Fruit fly (Drosophila melanogaster): Measurements from ENCODE around the gene zfh1.

Gene zfh1

dm6 chr3R:30781661-30782120 is 16.0 kb downstream of the zfh1 start (continued):
- TF ChIP-seq CoRest (tag; optimal IDR thresholded peaks at IDR 0.05) (peak; percentile 96), peb (GFP tag; IDR thresholded peaks at IDR 0.05) (peak; percentile 93), onecut (GFP tag; IDR thresholded peaks at IDR 0.05) (peak; percentile 90), rib (GFP tag; IDR thresholded peaks at IDR 0.05) (peak; percentile 91), H15 (GFP tag; IDR thresholded peaks at IDR 0.05) (peak; percentile 94), CG14441 (GFP tag; IDR thresholded peaks at IDR 0.05) (peak; percentile 95), CG11247 (GFP tag; IDR thresholded peaks at IDR 0.05) (peak; percentile 95), grn (GFP tag; optimal IDR thresholded peaks at IDR 0.05) (peak; percentile 69), CG15601 (tag; optimal IDR thresholded peaks at IDR 0.05) (peak; percentile 89), Hey (tag; optimal IDR thresholded peaks at IDR 0.05) (peak; percentile 62), zen (tag; optimal IDR thresholded peaks at IDR 0.05) (peak; percentile 98), hkb (optimal IDR thresholded peaks at IDR 0.05) (no peak), hkb (GFP tag; IDR thresholded peaks at IDR 0.05) (peak; percentile 94), CG12744 (GFP tag; optimal IDR thresholded peaks at IDR 0.05) (peak; percentile 87), CG4404 (GFP tag; IDR thresholded peaks at IDR 0.05) (peak; percentile 97), NC2α (GFP tag; optimal IDR thresholded peaks at IDR 0.05) (peak; percentile 94), ftz-f1 (GFP tag; optimal IDR thresholded peaks at IDR 0.05) (peak; percentile 12), nom (GFP tag; optimal IDR thresholded peaks at IDR 0.05) (peak; percentile 83), phol (tag; optimal IDR thresholded peaks at IDR 0.05) (peak; percentile 94), CG16863 (GFP tag; optimal IDR thresholded peaks at IDR 0.05) (peak; percentile 93), pzg (GFP tag; optimal IDR thresholded peaks at IDR 0.05) (peak; percentile 11), eyg (GFP tag; optimal IDR thresholded peaks at IDR 0.05) (peak; percentile 86), CG10209 (GFP tag; optimal IDR thresholded peaks at IDR 0.05) (peak; percentile 93), Atf6 (GFP tag; IDR thresholded peaks at IDR 0.05) (peak; percentile 79), CG7556 (GFP tag; optimal IDR thresholded peaks at IDR 0.05) (peak; percentile 93), wdn (GFP tag; IDR thresholded peaks at IDR 0.05) (peak; percentile 87), CG11696 (GFP tag; IDR thresholded peaks at IDR 0.05) (peak; percentile 82), CG4707 (GFP tag; optimal IDR thresholded peaks at IDR 0.05) (peak; percentile 73), ham (GFP tag; IDR thresholded peaks at IDR 0.05) (peak; percentile 80; the same call in 1 of the 2 replicates), Elba2 (GFP tag; optimal IDR thresholded peaks at IDR 0.05) (peak; percentile 84), Sry-δ (GFP tag; optimal IDR thresholded peaks at IDR 0.05) (peak; percentile 64), lilli (GFP tag; optimal IDR thresholded peaks at IDR 0.05) (peak; percentile 96), nmo (GFP tag; optimal IDR thresholded peaks at IDR 0.05) (peak; percentile 93), fd64A (GFP tag; optimal IDR thresholded peaks at IDR 0.05) (peak; percentile 71), CG15696 (tag; optimal IDR thresholded peaks at IDR 0.05) (peak; percentile 98), zfh1 (GFP tag; IDR thresholded peaks at IDR 0.05) (peak; percentile 98), tap (tag; optimal IDR thresholded peaks at IDR 0.05) (peak; percentile 93), CG4328 (GFP tag; optimal IDR thresholded peaks at IDR 0.05) (peak; percentile 86), pros (GFP tag; optimal IDR thresholded peaks at IDR 0.05) (peak; percentile 13), mirr (GFP tag; optimal IDR thresholded peaks at IDR 0.05) (peak; percentile 72), Scr (GFP tag; IDR thresholded peaks at IDR 0.05; ENCODE audit: partially characterized antibody) (peak; percentile 31; the same call in 1 of the 2 replicates), CG16779 (GFP tag; IDR thresholded peaks at IDR 0.05) (peak; percentile 90), Atf-2 (GFP tag; optimal IDR thresholded peaks at IDR 0.05) (peak; percentile 91), B-H1 (GFP tag; IDR thresholded peaks at IDR 0.05) (peak; percentile 88), CG2120 (GFP tag; optimal IDR thresholded peaks at IDR 0.05) (peak; percentile 95), tx (GFP tag; optimal IDR thresholded peaks at IDR 0.05) (peak; percentile 90), zfh2 (GFP tag; optimal IDR thresholded peaks at IDR 0.05) (peak; percentile 87), crc (GFP tag; optimal IDR thresholded peaks at IDR 0.05) (peak; percentile 91), pnt (GFP tag; optimal IDR thresholded peaks at IDR 0.05) (peak; percentile 96), ind (GFP tag; optimal IDR thresholded peaks at IDR 0.05) (peak; percentile 94), repo (GFP tag; optimal IDR thresholded peaks at IDR 0.05) (peak; percentile 93), CG13123 (GFP tag; optimal IDR thresholded peaks at IDR 0.05) (peak; percentile 87)
